Worm (Caenorhabditis elegans) whole organism, late embryonic: ENCODE data around the gene clec-187.

Source experiments
- K09A11.1 ChIP-seq: sonication (generic microtip); optimal IDR thresholded peaks from 2 replicates; lab custom pipeline; 2017; ENCODE audit warnings: antibody characterized with exemption, mild to moderate bottlenecking, missing genetic modification characterization, missing compliant biosample characterization; ENCODE audit not compliant: insufficient read depth
- ceh-30 ChIP-seq: fragments of 150-350 bp; optimal IDR thresholded peaks from 2 replicates; lab custom pipeline; 2014; ENCODE audit warnings: missing biosample characterization, missing genetic modification characterization
- ceh-31 ChIP-seq: sonication (generic microtip); optimal IDR thresholded peaks from 2 replicates; lab custom pipeline; 2016; ENCODE audit warnings: missing genetic modification characterization, missing compliant biosample characterization
- fkh-10 ChIP-seq: fragments of 150-350 bp; optimal IDR thresholded peaks from 2 replicates; lab custom pipeline; 2014; ENCODE audit warnings: missing biosample characterization, missing genetic modification reagents, missing genetic modification characterization
- fkh-6 ChIP-seq: sonication (generic microtip); optimal IDR thresholded peaks from 2 replicates; lab custom pipeline; 2016; ENCODE audit warnings: missing genetic modification characterization, missing compliant biosample characterization
- lim-6 ChIP-seq: sonication (generic microtip); optimal IDR thresholded peaks from 2 replicates; lab custom pipeline; 2016; ENCODE audit warnings: missing genetic modification characterization, missing compliant biosample characterization
- lin-11 ChIP-seq: fragments of 200-800 bp; sonication (Bioruptor generic); optimal IDR thresholded peaks from 2 replicates; lab custom pipeline; 2018; ENCODE audit warnings: mild to moderate bottlenecking, missing genetic modification characterization, missing compliant biosample characterization
- nfya-1 ChIP-seq: sonication (generic microtip); optimal IDR thresholded peaks from 2 replicates; lab custom pipeline; 2017; ENCODE audit warnings: missing genetic modification characterization, mild to moderate bottlenecking, missing compliant biosample characterization, antibody characterized with exemption, moderate library complexity
- nhr-11 ChIP-seq: fragments of 150-350 bp; optimal IDR thresholded peaks from 2 replicates; lab custom pipeline; 2014; ENCODE audit warnings: missing biosample characterization, missing genetic modification characterization
- syd-9 ChIP-seq: sonication (generic microtip); optimal IDR thresholded peaks from 2 replicates; lab custom pipeline; 2016; ENCODE audit warnings: mild to moderate bottlenecking, missing genetic modification characterization, moderate library complexity, missing compliant biosample characterization
- tbx-2 ChIP-seq: sonication (generic microtip); optimal IDR thresholded peaks from 2 replicates; lab custom pipeline; 2016; ENCODE audit warnings: missing genetic modification characterization, missing compliant biosample characterization
- unc-55 ChIP-seq: sonication (generic microtip); optimal IDR thresholded peaks from 2 replicates; lab custom pipeline; 2017; ENCODE audit warnings: missing biosample characterization, missing genetic modification reagents, missing genetic modification characterization

- TF ChIP-seq fkh-6 (tag; lab: Kevin White, UChicago) = no peak
- no peak for TF ChIP-seq lim-6 (tag; lab: Kevin White, UChicago)
- no peak for TF ChIP-seq K09A11.1
- TF ChIP-seq nhr-11 (tag; lab: Kevin White, UChicago) = no peak
- TF ChIP-seq unc-55 (GFP tag; lab: Kevin White, UChicago) = no peak
- TF ChIP-seq tbx-2 (tag; lab: Kevin White, UChicago) = no peak
- no peak for TF ChIP-seq ceh-30
- TF ChIP-seq nfya-1 (tag; lab: Kevin White, UChicago) = no peak
- TF ChIP-seq fkh-10 (GFP tag; lab: Kevin White, UChicago) = no peak
- no peak for TF ChIP-seq ceh-31 (tag; lab: Kevin White, UChicago)
- no peak for TF ChIP-seq syd-9 (tag; lab: Kevin White, UChicago)
- no peak for TF ChIP-seq lin-11
Observed at ce11 chrIV:12833698-12834416, 37.4 kb downstream of the clec-187 start.
